Worm (Caenorhabditis elegans): ENCODE results near the gene sre-30.

- TF ChIP-seq him-1 (tag; optimal IDR thresholded peaks at IDR 0.05) (no peak), W03F9.2 (tag; optimal IDR thresholded peaks at IDR 0.05) (no peak), dao-5 (tag; optimal IDR thresholded peaks at IDR 0.05) (no peak)
These were observed 23.4 kb upstream of the sre-30 start, which contains the start of gene Y57A10C.8 for ce11 chrII:12429743-12430142.

Measured in whole organism, L4/young adult.